Fruit fly (Drosophila melanogaster) whole organism, embryonic: ENCODE measurements around the gene Eig71Ei.

ENCODE experiments used
- B-H1 ChIP-seq: fragments of 200-800 bp; sonication (Bioruptor generic); IDR thresholded peaks from 3 replicates; pipeline ENCODE4 v1.3.6; 2022; ENCODE audit warnings: missing biosample characterization, missing genetic modification characterization
- CG10147 ChIP-seq: fragments of 200-800 bp; sonication (Bioruptor generic); optimal IDR thresholded peaks from 2 replicates; lab custom pipeline; 2019; ENCODE audit warnings: missing biosample characterization, mild to moderate bottlenecking, missing genetic modification characterization, moderate library complexity
- CG10267 ChIP-seq: fragments of 200-800 bp; sonication (Bioruptor generic); optimal IDR thresholded peaks from 2 replicates; lab custom pipeline; 2018; ENCODE audit warnings: missing biosample characterization, mild to moderate bottlenecking, missing genetic modification characterization, moderate library complexity
- CG10431 ChIP-seq: fragments of 200-800 bp; sonication (Bioruptor generic); optimal IDR thresholded peaks from 3 replicates; lab custom pipeline; 2018; ENCODE audit warnings: missing biosample characterization, mild to moderate bottlenecking, missing genetic modification characterization
- CG10565 ChIP-seq: fragments of 200-800 bp; sonication (Bioruptor generic); optimal IDR thresholded peaks from 3 replicates; lab custom pipeline; 2016; ENCODE audit warnings: missing biosample characterization, mild to moderate bottlenecking, missing genetic modification characterization
- CG12744 ChIP-seq: fragments of 200-800 bp; sonication (Bioruptor generic); optimal IDR thresholded peaks from 2 replicates; lab custom pipeline; 2016; ENCODE audit warnings: missing biosample characterization, missing genetic modification characterization
- CG15514 ChIP-seq: fragments of 200-800 bp; sonication (Bioruptor generic); optimal IDR thresholded peaks from 3 replicates; lab custom pipeline; 2017; ENCODE audit warnings: missing biosample characterization, missing genetic modification characterization, mild to moderate bottlenecking, moderate library complexity, missing genetic modification reagents
- CG17829 ChIP-seq: fragments of 200-800 bp; optimal IDR thresholded peaks from 2 replicates; lab custom pipeline; 2019; ENCODE audit warnings: missing biosample characterization, mild to moderate bottlenecking, missing genetic modification characterization, moderate library complexity
- CG2712 ChIP-seq: fragments of 200-800 bp; optimal IDR thresholded peaks from 3 replicates; lab custom pipeline; 2019; ENCODE audit warnings: missing biosample characterization, mild to moderate bottlenecking, missing genetic modification characterization, moderate library complexity
- CG33557 ChIP-seq: fragments of 200-800 bp; sonication (Bioruptor generic); optimal IDR thresholded peaks from 2 replicates; lab custom pipeline; 2019; ENCODE audit warnings: missing biosample characterization, mild to moderate bottlenecking, missing genetic modification characterization, moderate library complexity
- CG34224 ChIP-seq: fragments of 200-800 bp; sonication (Bioruptor generic); IDR thresholded peaks from 3 replicates; pipeline ENCODE4 v1.3.6; 2022; ENCODE audit warnings: missing biosample characterization, missing genetic modification characterization; ENCODE audit not compliant: partially characterized antibody
- CG4617 ChIP-seq: fragments of 200-800 bp; sonication (Bioruptor generic); optimal IDR thresholded peaks from 3 replicates; lab custom pipeline; 2016; ENCODE audit warnings: missing biosample characterization, missing genetic modification characterization, borderline replicate concordance
- CG6689 ChIP-seq: fragments of 200-800 bp; sonication (Bioruptor generic); IDR thresholded peaks from 2 replicates; pipeline ENCODE4 v1.3.6; 2022; ENCODE audit warnings: missing biosample characterization, missing genetic modification characterization
- CG8281 ChIP-seq: fragments of 200-800 bp; sonication (Bioruptor generic); optimal IDR thresholded peaks from 2 replicates; lab custom pipeline; 2018; ENCODE audit warnings: missing biosample characterization, mild to moderate bottlenecking, missing genetic modification characterization, moderate library complexity
- CkIIα-i1 ChIP-seq: fragments of 200-800 bp; sonication (Bioruptor generic); IDR thresholded peaks from 2 replicates; pipeline ENCODE4 v1.3.6; 2022; ENCODE audit warnings: missing biosample characterization, missing genetic modification characterization
- CoRest ChIP-seq: fragments of 200-800 bp; sonication (Bioruptor generic); optimal IDR thresholded peaks from 3 replicates; lab custom pipeline; 2018; ENCODE audit warnings: missing biosample characterization, mild to moderate bottlenecking, missing genetic modification characterization, moderate library complexity
- Dref ChIP-seq: fragments of 200-800 bp; sonication (Bioruptor generic); IDR thresholded peaks from 2 replicates; pipeline ENCODE4 v1.3.6; 2022; ENCODE audit warnings: missing biosample characterization, missing genetic modification characterization
- E2f2 ChIP-seq: fragments of 200-800 bp; sonication (Bioruptor generic); IDR thresholded peaks from 2 replicates; pipeline ENCODE4 v1.3.6; 2022; ENCODE audit warnings: missing biosample characterization, missing genetic modification characterization
- Ets97D ChIP-seq: fragments of 200-800 bp; sonication (Bioruptor generic); optimal IDR thresholded peaks from 3 replicates; lab custom pipeline; 2016; ENCODE audit warnings: missing biosample characterization, missing genetic modification characterization
- H2.0 ChIP-seq: fragments of 200-800 bp; sonication (Bioruptor generic); IDR thresholded peaks from 2 replicates; pipeline ENCODE4 v1.3.6; 2022; ENCODE audit warnings: missing biosample characterization, missing genetic modification characterization
- HLH4C ChIP-seq: fragments of 200-800 bp; sonication (Bioruptor generic); IDR thresholded peaks from 3 replicates; pipeline ENCODE4 v1.3.6; 2022; ENCODE audit warnings: missing biosample characterization, missing genetic modification characterization; ENCODE audit not compliant: partially characterized antibody
- Hand ChIP-seq: fragments of 200-800 bp; sonication (Bioruptor generic); optimal IDR thresholded peaks from 2 replicates; lab custom pipeline; 2017; ENCODE audit warnings: mild to moderate bottlenecking, missing biosample characterization, missing genetic modification reagents, missing genetic modification characterization
- MBD-R2 ChIP-seq: fragments of 200-800 bp; sonication (Bioruptor generic); IDR thresholded peaks from 2 replicates; pipeline ENCODE4 v1.3.6; 2022; ENCODE audit warnings: missing biosample characterization, missing genetic modification characterization
- Tbp ChIP-seq: fragments of >200 bp; optimal IDR thresholded peaks from 2 replicates; lab custom pipeline; 2018; ENCODE audit warnings: missing biosample characterization, missing genetic modification characterization
- Vsx1 ChIP-seq: fragments of 200-800 bp; sonication (Bioruptor generic); optimal IDR thresholded peaks from 2 replicates; lab custom pipeline; 2017; ENCODE audit warnings: missing biosample characterization, mild to moderate bottlenecking, missing genetic modification characterization, missing genetic modification reagents
- YL-1 ChIP-seq: fragments of 200-800 bp; sonication (Bioruptor generic); optimal IDR thresholded peaks from 3 replicates; lab custom pipeline; 2017; ENCODE audit warnings: missing biosample characterization, mild to moderate bottlenecking, missing genetic modification characterization
- bbx ChIP-seq: fragments of 200-800 bp; sonication (Bioruptor generic); IDR thresholded peaks from 2 replicates; pipeline ENCODE4 v1.3.6; 2022; ENCODE audit warnings: missing biosample characterization, missing genetic modification characterization; ENCODE audit not compliant: partially characterized antibody
- br ChIP-seq: fragments of >200 bp; optimal IDR thresholded peaks from 2 replicates; lab custom pipeline; 2017
- chinmo ChIP-seq: fragments of 200-800 bp; sonication (Bioruptor generic); IDR thresholded peaks from 4 replicates; pipeline ENCODE4 v1.3.6; 2022; ENCODE audit warnings: missing biosample characterization, missing genetic modification characterization; ENCODE audit not compliant: partially characterized antibody
- chn ChIP-seq: fragments of 200-800 bp; sonication (Bioruptor generic); optimal IDR thresholded peaks from 2 replicates; lab custom pipeline; 2016; ENCODE audit warnings: missing biosample characterization, missing genetic modification characterization
- ci ChIP-seq: fragments of 200-800 bp; sonication (Bioruptor generic); IDR thresholded peaks from 3 replicates; pipeline ENCODE4 v1.3.6; 2022; ENCODE audit warnings: missing biosample characterization, missing genetic modification characterization
- crp ChIP-seq, 2 experiments: fragments of 200-800 bp; sonication (Bioruptor generic); optimal IDR thresholded peaks; 2 replicates in 1 of 2; 3 replicates in 1 of 2; lab custom pipeline; 2017; ENCODE audit warnings: missing biosample characterization in 2 of 2, missing genetic modification characterization in 2 of 2, mild to moderate bottlenecking in 1 of 2, moderate library complexity in 1 of 2
- en ChIP-seq: fragments of 200-800 bp; sonication (Bioruptor generic); optimal IDR thresholded peaks from 2 replicates; lab custom pipeline; 2016; ENCODE audit warnings: missing biosample characterization, missing genetic modification characterization
- exex ChIP-seq: fragments of 200-800 bp; sonication (Bioruptor generic); optimal IDR thresholded peaks from 4 replicates; lab custom pipeline; 2018; ENCODE audit warnings: missing biosample characterization, mild to moderate bottlenecking, missing genetic modification characterization, moderate library complexity
- fd3F ChIP-seq: fragments of 200-800 bp; sonication (Bioruptor generic); optimal IDR thresholded peaks from 2 replicates; lab custom pipeline; 2018; ENCODE audit warnings: missing biosample characterization, mild to moderate bottlenecking, missing genetic modification characterization, moderate library complexity
- fu2 ChIP-seq: fragments of 200-800 bp; sonication (Bioruptor generic); optimal IDR thresholded peaks from 2 replicates; lab custom pipeline; 2016; ENCODE audit warnings: missing biosample characterization, missing genetic modification characterization
- gcm2 ChIP-seq: fragments of 200-800 bp; sonication (Bioruptor generic); optimal IDR thresholded peaks from 2 replicates; lab custom pipeline; 2016; ENCODE audit warnings: missing biosample characterization, missing genetic modification characterization
- hb ChIP-seq: fragments of 200-800 bp; sonication (Bioruptor generic); IDR thresholded peaks from 3 replicates; pipeline ENCODE4 v1.3.6; 2022; ENCODE audit warnings: missing biosample characterization, missing genetic modification characterization; ENCODE audit not compliant: partially characterized antibody
- jigr1 ChIP-seq: fragments of 200-800 bp; sonication (Bioruptor generic); IDR thresholded peaks from 3 replicates; pipeline ENCODE4 v1.3.6; 2022; ENCODE audit warnings: missing biosample characterization, missing genetic modification characterization
- jumu ChIP-seq: fragments of 200-800 bp; sonication (Bioruptor generic); optimal IDR thresholded peaks from 3 replicates; lab custom pipeline; 2016; ENCODE audit warnings: missing biosample characterization, missing genetic modification characterization
- lilli ChIP-seq: fragments of 200-800 bp; sonication (Bioruptor generic); optimal IDR thresholded peaks from 3 replicates; lab custom pipeline; 2016; ENCODE audit warnings: missing biosample characterization, missing genetic modification characterization
- nerfin-2 ChIP-seq: fragments of 200-800 bp; sonication (Bioruptor generic); IDR thresholded peaks from 2 replicates; pipeline ENCODE4 v1.3.6; 2022; ENCODE audit warnings: missing biosample characterization, missing genetic modification characterization; ENCODE audit not compliant: partially characterized antibody
- p53 ChIP-seq: fragments of 200-800 bp; sonication (Bioruptor generic); optimal IDR thresholded peaks from 2 replicates; lab custom pipeline; 2016; ENCODE audit warnings: missing biosample characterization, missing genetic modification characterization
- phol ChIP-seq: fragments of 200-800 bp; sonication (Bioruptor generic); optimal IDR thresholded peaks from 3 replicates; lab custom pipeline; 2018; ENCODE audit warnings: missing biosample characterization, mild to moderate bottlenecking, missing genetic modification characterization, moderate library complexity
- sens ChIP-seq: fragments of 200-800 bp; sonication (Bioruptor generic); peaks from one replicate; lab custom pipeline; 2016; ENCODE audit warnings: missing biosample characterization, missing genetic modification characterization
- slp2 ChIP-seq: fragments of 200-800 bp; sonication (Bioruptor generic); optimal IDR thresholded peaks from 2 replicates; lab custom pipeline; 2016; ENCODE audit warnings: missing biosample characterization, missing genetic modification characterization
- stwl ChIP-seq: fragments of 200-800 bp; sonication (Bioruptor generic); optimal IDR thresholded peaks from 3 replicates; lab custom pipeline; 2018; ENCODE audit warnings: missing biosample characterization, mild to moderate bottlenecking, missing genetic modification characterization, moderate library complexity
- tna ChIP-seq: fragments of 200-800 bp; sonication (Bioruptor generic); IDR thresholded peaks from 2 replicates; pipeline ENCODE4 v1.3.6; 2022; ENCODE audit warnings: missing biosample characterization, missing genetic modification characterization; ENCODE audit not compliant: partially characterized antibody
- twi ChIP-seq: fragments of 200-800 bp; optimal IDR thresholded peaks from 2 replicates; lab custom pipeline; 2019; ENCODE audit warnings: missing biosample characterization, mild to moderate bottlenecking, missing genetic modification characterization, moderate library complexity
- unc-4 ChIP-seq: fragments of 200-800 bp; sonication (Bioruptor generic); IDR thresholded peaks from 2 replicates; pipeline ENCODE4 v1.3.6; 2022; ENCODE audit warnings: missing biosample characterization, missing genetic modification characterization; ENCODE audit not compliant: partially characterized antibody
- wdn ChIP-seq: fragments of 200-800 bp; sonication (Bioruptor generic); IDR thresholded peaks from 2 replicates; pipeline ENCODE4 v1.3.6; 2022; ENCODE audit warnings: missing biosample characterization, missing genetic modification characterization

Gene Eig71Ei

dm6 chr3L:15610109-15610508 lies 49.4 kb upstream of the Eig71Ei start, which contains the start of gene CG7650 (continued):
- TF ChIP-seq CG10147 = no peak
- peak; percentile 94 for TF ChIP-seq CG34224 (GFP tag; lab: Robert Waterston, UW)
- no peak for TF ChIP-seq H2.0
- peak; percentile 94 for TF ChIP-seq bbx
- TF ChIP-seq E2f2 (GFP tag; lab: Robert Waterston, UW) = peak; percentile 95
- TF ChIP-seq B-H1 (GFP tag; lab: Robert Waterston, UW) = no peak
- TF ChIP-seq Dref (GFP tag; lab: Robert Waterston, UW) = peak; percentile 91
- peak; percentile 91 for TF ChIP-seq CG4617 (GFP tag; lab: Kevin White, UChicago)
- TF ChIP-seq chinmo = peak; percentile 87; the same call in 2 of the 4 replicates
- no peak for TF ChIP-seq crp (GFP tag; optimal IDR thresholded peaks at IDR 0.05; lab: Kevin White, UChicago)
- peak; percentile 12 for TF ChIP-seq Ets97D
- no peak for TF ChIP-seq lilli
- no peak for TF ChIP-seq CG12744 (GFP tag; lab: Kevin White, UChicago)
- no peak for TF ChIP-seq CoRest (tag; lab: Kevin White, UChicago)
- no peak for TF ChIP-seq CG10431 (GFP tag; lab: Kevin White, UChicago)
- peak; percentile 94 for TF ChIP-seq unc-4 (GFP tag; lab: Robert Waterston, UW)
- TF ChIP-seq en (GFP tag; lab: Kevin White, UChicago) = no peak
- TF ChIP-seq Vsx1 (GFP tag; lab: Kevin White, UChicago) = no peak
- peak; percentile 60; the same call in 1 of the 2 replicates for TF ChIP-seq nerfin-2 (GFP tag; lab: Robert Waterston, UW)
- peak; percentile 84 for TF ChIP-seq HLH4C (GFP tag; lab: Robert Waterston, UW)
- no peak for TF ChIP-seq CG10565
- TF ChIP-seq stwl = peak; percentile 72
- peak; percentile 34 for TF ChIP-seq CG17829 (tag; lab: Kevin White, UChicago)
- TF ChIP-seq wdn (GFP tag; lab: Robert Waterston, UW) = no peak
- TF ChIP-seq gcm2 (GFP tag; lab: Kevin White, UChicago) = no peak
- TF ChIP-seq fd3F (GFP tag; lab: Kevin White, UChicago) = no peak
- no peak for TF ChIP-seq jumu
- TF ChIP-seq slp2 (GFP tag; lab: Kevin White, UChicago) = peak; percentile 3
- TF ChIP-seq fu2 (GFP tag; lab: Kevin White, UChicago) = no peak
- TF ChIP-seq Hand = no peak
- no peak for TF ChIP-seq CG8281 (tag; lab: Kevin White, UChicago)
- TF ChIP-seq jigr1 = no peak
- no peak for TF ChIP-seq CG6689 (GFP tag; lab: Robert Waterston, UW)
- peak; percentile 74 for TF ChIP-seq CG10267 (tag; lab: Kevin White, UChicago)
- no peak for TF ChIP-seq ci (GFP tag; lab: Robert Waterston, UW)
- TF ChIP-seq CG15514 (GFP tag; lab: Kevin White, UChicago) = no peak
- peak; percentile 69 for TF ChIP-seq tna (GFP tag; lab: Robert Waterston, UW)
- no peak for TF ChIP-seq p53 (GFP tag; lab: Kevin White, UChicago)
- peak; percentile 74 for TF ChIP-seq YL-1 (GFP tag; lab: Kevin White, UChicago)
- TF ChIP-seq chn = no peak
- peak; percentile 9 for TF ChIP-seq phol (tag; lab: Kevin White, UChicago)
- TF ChIP-seq sens (GFP tag; lab: Kevin White, UChicago) = peak; percentile 66
- TF ChIP-seq br (lab: Kevin White, UChicago) = no peak
- TF ChIP-seq CG33557 (GFP tag; lab: Kevin White, UChicago) = no peak
- no peak for TF ChIP-seq twi (tag; lab: Kevin White, UChicago)
- peak; percentile 68 for TF ChIP-seq exex
- TF ChIP-seq CkIIα-i1 (GFP tag; lab: Robert Waterston, UW) = no peak
- peak; percentile 68 for TF ChIP-seq MBD-R2 (GFP tag; lab: Robert Waterston, UW)
- peak; percentile 22 for TF ChIP-seq CG2712
- TF ChIP-seq Tbp = no peak
- TF ChIP-seq hb (GFP tag; lab: Robert Waterston, UW) = peak; percentile 81
